Fruit fly (Drosophila melanogaster) whole organism, embryonic: ENCODE data around the gene mfas.

Experiments
- Awh ChIP-seq: fragments of 200-800 bp; sonication (Bioruptor generic); IDR thresholded peaks from 2 replicates; pipeline ENCODE4, ENCODE4 v1.3.6; 2022; ENCODE audit warnings: missing biosample characterization, missing genetic modification characterization
- Bdp1 ChIP-seq: fragments of 200-800 bp; sonication (Bioruptor generic); optimal IDR thresholded peaks from 3 replicates; lab custom pipeline; 2016; ENCODE audit warnings: missing biosample characterization, missing genetic modification characterization
- Blimp-1 ChIP-seq: fragments of 200-800 bp; sonication (Bioruptor generic); optimal IDR thresholded peaks from 3 replicates; lab custom pipeline; 2018; ENCODE audit warnings: missing biosample characterization, missing genetic modification characterization, mild to moderate bottlenecking, moderate library complexity, missing genetic modification reagents
- CG11504 ChIP-seq: fragments of 200-800 bp; sonication (Bioruptor generic); optimal IDR thresholded peaks from 3 replicates; lab custom pipeline; 2019; ENCODE audit warnings: missing biosample characterization, mild to moderate bottlenecking, missing genetic modification characterization, moderate library complexity
- CG13894 ChIP-seq: fragments of 200-800 bp; sonication (Bioruptor generic); optimal IDR thresholded peaks from 3 replicates; lab custom pipeline; 2018; ENCODE audit warnings: missing biosample characterization, mild to moderate bottlenecking, missing genetic modification characterization, moderate library complexity
- CG1529 ChIP-seq: fragments of 200-800 bp; sonication (Bioruptor generic); optimal IDR thresholded peaks from 3 replicates; lab custom pipeline; 2018; ENCODE audit warnings: missing biosample characterization, missing genetic modification characterization
- CG1602 ChIP-seq: fragments of 200-800 bp; sonication (Bioruptor generic); optimal IDR thresholded peaks from 3 replicates; lab custom pipeline; 2016; ENCODE audit warnings: missing biosample characterization, missing genetic modification characterization
- CG17385 ChIP-seq: fragments of 200-800 bp; sonication (Bioruptor generic); optimal IDR thresholded peaks from 3 replicates; lab custom pipeline; 2018; ENCODE audit warnings: missing biosample characterization, mild to moderate bottlenecking, missing genetic modification characterization
- CG17612 ChIP-seq: fragments of 200-800 bp; sonication (Bioruptor generic); IDR thresholded peaks from 2 replicates; pipeline ENCODE4 v1.3.6; 2022; ENCODE audit warnings: missing biosample characterization, missing genetic modification characterization
- CG31441 ChIP-seq: fragments of 200-800 bp; sonication (Bioruptor generic); IDR thresholded peaks from 2 replicates; pipeline ENCODE4 v1.3.6; 2022; ENCODE audit warnings: missing biosample characterization, missing genetic modification characterization
- CG32772 ChIP-seq: fragments of 200-800 bp; sonication (Bioruptor generic); IDR thresholded peaks from 2 replicates; pipeline ENCODE4 v1.3.6; 2022; ENCODE audit warnings: missing biosample characterization, missing genetic modification characterization
- CG3407 ChIP-seq: fragments of 200-800 bp; sonication (Bioruptor generic); optimal IDR thresholded peaks from 2 replicates; lab custom pipeline; 2018; ENCODE audit warnings: missing biosample characterization, mild to moderate bottlenecking, missing genetic modification characterization
- CG7745 ChIP-seq: fragments of 200-800 bp; sonication (Bioruptor generic); optimal IDR thresholded peaks from 2 replicates; lab custom pipeline; 2018; ENCODE audit warnings: missing biosample characterization, mild to moderate bottlenecking, missing genetic modification characterization, moderate library complexity
- CG7928 ChIP-seq: fragments of 200-800 bp; sonication (Bioruptor generic); optimal IDR thresholded peaks from 2 replicates; lab custom pipeline; 2017; ENCODE audit warnings: missing biosample characterization, mild to moderate bottlenecking, missing genetic modification characterization
- CG8281 ChIP-seq: fragments of 200-800 bp; sonication (Bioruptor generic); optimal IDR thresholded peaks from 2 replicates; lab custom pipeline; 2018; ENCODE audit warnings: missing biosample characterization, mild to moderate bottlenecking, missing genetic modification characterization, moderate library complexity
- CG8924 ChIP-seq: fragments of 200-800 bp; optimal IDR thresholded peaks from 3 replicates; lab custom pipeline; 2019; ENCODE audit warnings: missing biosample characterization, mild to moderate bottlenecking, missing genetic modification characterization, moderate library complexity
- CG9817 ChIP-seq: fragments of 200-800 bp; sonication (Bioruptor generic); optimal IDR thresholded peaks from 2 replicates; lab custom pipeline; 2018; ENCODE audit warnings: missing biosample characterization, mild to moderate bottlenecking, missing genetic modification characterization, moderate library complexity
- CTCF ChIP-seq: fragments of 200-800 bp; sonication (Bioruptor generic); optimal IDR thresholded peaks from 2 replicates; lab custom pipeline; 2017; ENCODE audit warnings: missing biosample characterization, mild to moderate bottlenecking, missing genetic modification characterization, moderate library complexity
- CrebB ChIP-seq: fragments of 200-800 bp; sonication (Bioruptor generic); optimal IDR thresholded peaks from 3 replicates; lab custom pipeline; 2018; ENCODE audit warnings: missing biosample characterization, mild to moderate bottlenecking, missing genetic modification characterization
- Dll ChIP-seq: fragments of 200-800 bp; sonication (Bioruptor generic); IDR thresholded peaks from 4 replicates; pipeline ENCODE4 v1.3.6; 2022; ENCODE audit warnings: missing biosample characterization, missing genetic modification characterization; ENCODE audit not compliant: partially characterized antibody
- Doc3 ChIP-seq: fragments of 200-800 bp; sonication (Bioruptor generic); IDR thresholded peaks from 3 replicates; pipeline ENCODE4 v1.3.6; 2022; ENCODE audit warnings: missing biosample characterization, missing genetic modification characterization; ENCODE audit not compliant: partially characterized antibody
- Drgx ChIP-seq: fragments of 200-800 bp; sonication (Bioruptor generic); IDR thresholded peaks from 2 replicates; pipeline ENCODE4 v1.3.6; 2022; ENCODE audit warnings: missing biosample characterization, missing genetic modification characterization
- ERR ChIP-seq: fragments of 200-800 bp; sonication (Bioruptor generic); optimal IDR thresholded peaks from 2 replicates; lab custom pipeline; 2016; ENCODE audit warnings: missing biosample characterization, missing genetic modification characterization
- H15 ChIP-seq: fragments of 200-800 bp; sonication (Bioruptor generic); IDR thresholded peaks from 3 replicates; pipeline ENCODE4 v1.3.6; 2022; ENCODE audit warnings: missing biosample characterization, missing genetic modification characterization
- MESR4 ChIP-seq: fragments of 200-800 bp; sonication (Bioruptor generic); optimal IDR thresholded peaks from 2 replicates; lab custom pipeline; 2018; ENCODE audit warnings: missing biosample characterization, mild to moderate bottlenecking, missing genetic modification characterization, moderate library complexity
- NC2β ChIP-seq: fragments of 200-800 bp; sonication (Bioruptor generic); optimal IDR thresholded peaks from 2 replicates; lab custom pipeline; 2016; ENCODE audit warnings: missing biosample characterization, missing genetic modification characterization
- Neu2 ChIP-seq: fragments of 200-800 bp; sonication (Bioruptor generic); optimal IDR thresholded peaks from 3 replicates; lab custom pipeline; 2016; ENCODE audit warnings: missing biosample characterization, missing genetic modification characterization, borderline replicate concordance
- Nf-YB ChIP-seq: fragments of 200-800 bp; sonication (Bioruptor generic); optimal IDR thresholded peaks from 3 replicates; lab custom pipeline; 2019; ENCODE audit warnings: missing biosample characterization, mild to moderate bottlenecking, missing genetic modification characterization, moderate library complexity
- Nf-YC ChIP-seq: fragments of 200-800 bp; optimal IDR thresholded peaks from 3 replicates; lab custom pipeline; 2019; ENCODE audit warnings: missing biosample characterization, mild to moderate bottlenecking, missing genetic modification characterization, moderate library complexity
- Sin3A ChIP-seq: fragments of >200 bp; optimal IDR thresholded peaks from 2 replicates; lab custom pipeline; 2018
- Six4 ChIP-seq: fragments of 200-800 bp; sonication (Bioruptor generic); optimal IDR thresholded peaks from 2 replicates; lab custom pipeline; 2016; ENCODE audit warnings: missing biosample characterization, missing genetic modification characterization
- Tbp ChIP-seq: fragments of >200 bp; optimal IDR thresholded peaks from 2 replicates; lab custom pipeline; 2018; ENCODE audit warnings: missing biosample characterization, missing genetic modification characterization
- Usf ChIP-seq: fragments of 200-800 bp; sonication (Bioruptor generic); optimal IDR thresholded peaks from 2 replicates; lab custom pipeline; 2017; ENCODE audit warnings: missing genotype, missing biosample characterization, missing genetic modification characterization
- ato ChIP-seq: fragments of 200-800 bp; sonication (Bioruptor generic); IDR thresholded peaks from 2 replicates; pipeline ENCODE4 v1.3.6; 2022; ENCODE audit warnings: missing biosample characterization, missing genetic modification characterization; ENCODE audit not compliant: partially characterized antibody
- bcd ChIP-seq: fragments of 200-800 bp; sonication (Bioruptor generic); optimal IDR thresholded peaks from 2 replicates; lab custom pipeline; 2017; ENCODE audit warnings: missing biosample characterization, mild to moderate bottlenecking, missing genetic modification characterization
- chm ChIP-seq: fragments of 200-800 bp; sonication (Bioruptor generic); IDR thresholded peaks from 2 replicates; pipeline ENCODE4 v1.3.6; 2022; ENCODE audit warnings: missing biosample characterization, missing genetic modification characterization
- dan ChIP-seq: fragments of 200-800 bp; sonication (Bioruptor generic); IDR thresholded peaks from 2 replicates; pipeline ENCODE4 v1.3.6; 2022; ENCODE audit warnings: missing biosample characterization, missing genetic modification characterization
- dysf ChIP-seq: fragments of 200-800 bp; sonication (Bioruptor generic); IDR thresholded peaks from 3 replicates; pipeline ENCODE4 v1.3.6; 2022; ENCODE audit warnings: missing biosample characterization, missing genetic modification characterization
- fd3F ChIP-seq: fragments of 200-800 bp; sonication (Bioruptor generic); optimal IDR thresholded peaks from 2 replicates; lab custom pipeline; 2018; ENCODE audit warnings: missing biosample characterization, mild to moderate bottlenecking, missing genetic modification characterization, moderate library complexity
- jing ChIP-seq: fragments of 200-800 bp; sonication (Bioruptor generic); optimal IDR thresholded peaks from 2 replicates; lab custom pipeline; 2018; ENCODE audit warnings: missing biosample characterization, mild to moderate bottlenecking, missing genetic modification characterization
- lbe ChIP-seq: fragments of 200-800 bp; sonication (Bioruptor generic); optimal IDR thresholded peaks from 2 replicates; lab custom pipeline; 2016; ENCODE audit warnings: missing biosample characterization, mild to moderate bottlenecking, missing genetic modification characterization
- nerfin-1 ChIP-seq: fragments of 200-800 bp; sonication (Bioruptor generic); optimal IDR thresholded peaks from 3 replicates; lab custom pipeline; 2019; ENCODE audit warnings: missing biosample characterization, mild to moderate bottlenecking, missing genetic modification characterization, moderate library complexity
- odd ChIP-seq: fragments of 200-800 bp; sonication (Bioruptor generic); optimal IDR thresholded peaks from 2 replicates; lab custom pipeline; 2017; ENCODE audit warnings: missing biosample characterization, mild to moderate bottlenecking, missing genetic modification characterization
- sc ChIP-seq, 3 experiments: fragments of >200 bp in 2 of 3; fragments of 200-800 bp in 1 of 3; sonication (Bioruptor generic) in 1 of 3; optimal IDR thresholded peaks; 2 replicates in 2 of 3; 3 replicates in 1 of 3; lab custom pipeline; 2017; ENCODE audit warnings: mild to moderate bottlenecking in 1 of 3, missing biosample characterization in 1 of 3, missing genetic modification characterization in 1 of 3, missing genetic modification reagents in 1 of 3
- so ChIP-seq: fragments of 200-800 bp; sonication (Bioruptor generic); IDR thresholded peaks from 3 replicates; pipeline ENCODE4 v1.3.6; 2022; ENCODE audit warnings: missing biosample characterization, missing genetic modification characterization
- tap ChIP-seq: fragments of 200-800 bp; optimal IDR thresholded peaks from 3 replicates; lab custom pipeline; 2019; ENCODE audit warnings: missing biosample characterization, mild to moderate bottlenecking, missing genetic modification characterization, moderate library complexity
- trem ChIP-seq: fragments of 200-800 bp; optimal IDR thresholded peaks from 3 replicates; lab custom pipeline; 2019; ENCODE audit warnings: missing biosample characterization, mild to moderate bottlenecking, missing genetic modification characterization, moderate library complexity
- ttk ChIP-seq: fragments of 200-800 bp; sonication (Bioruptor generic); IDR thresholded peaks from 2 replicates; pipeline ENCODE4 v2.1.2; 2022; ENCODE audit warnings: missing biosample characterization, missing genetic modification characterization
- tx ChIP-seq: fragments of 200-800 bp; sonication (Bioruptor generic); optimal IDR thresholded peaks from 2 replicates; lab custom pipeline; 2016; ENCODE audit warnings: missing biosample characterization, missing genetic modification characterization
- z ChIP-seq: fragments of 200-800 bp; sonication (Bioruptor generic); IDR thresholded peaks from 3 replicates; pipeline ENCODE4 v1.3.6; 2022; ENCODE audit warnings: missing biosample characterization, missing genetic modification characterization

Gene mfas

DNA sequence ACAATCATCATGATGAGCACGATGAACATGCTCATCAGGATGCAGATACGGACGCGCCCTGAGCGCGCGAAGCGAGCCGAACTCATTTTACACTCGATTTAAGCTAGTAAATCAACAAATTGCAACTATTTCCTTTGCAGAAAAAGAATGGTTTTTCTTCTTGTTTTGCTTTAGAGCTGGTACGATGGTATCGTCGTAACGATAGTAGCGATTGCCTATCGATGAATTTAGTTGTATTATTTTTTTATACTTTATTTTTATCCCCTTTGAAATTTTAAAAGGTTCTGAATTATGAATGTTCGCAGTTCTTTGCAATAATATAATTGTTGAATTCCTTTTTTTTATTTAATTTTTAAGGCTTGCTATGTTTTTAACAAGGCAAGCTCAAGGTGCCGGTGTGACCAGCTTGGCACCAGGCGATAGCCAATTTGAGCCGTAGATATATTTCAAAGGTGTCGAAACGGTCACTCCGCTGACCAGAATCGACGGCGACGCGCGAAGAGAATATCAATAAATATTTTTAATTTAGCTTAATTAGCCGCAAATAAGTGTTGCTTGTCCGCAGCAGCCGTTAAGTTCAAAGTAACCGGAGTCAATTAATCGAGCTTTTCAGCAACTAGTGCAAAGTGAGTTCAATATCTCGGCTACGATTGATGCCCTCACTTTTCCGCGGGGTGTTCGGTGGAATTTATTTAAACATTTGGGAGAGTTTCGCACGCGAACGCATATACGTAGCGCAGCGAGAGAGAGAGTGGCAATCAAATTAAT, 25.7 kb downstream of the mfas start, which contains the start of the genes CG12213 and GC1 (continued):
- TF ChIP-seq bcd (GFP tag; lab: Kevin White, UChicago) = no peak
- no peak for TF ChIP-seq z (GFP tag; lab: Robert Waterston, UW)
- peak; percentile 45; the same call in 1 of the 2 replicates for TF ChIP-seq CG31441 (GFP tag; lab: Robert Waterston, UW)
- TF ChIP-seq chm (GFP tag; lab: Robert Waterston, UW) = no peak
- TF ChIP-seq CG1602 (GFP tag; lab: Kevin White, UChicago) = no peak
- peak; percentile 69 for TF ChIP-seq MESR4 (GFP tag; lab: Kevin White, UChicago)
- TF ChIP-seq Tbp (GFP tag; lab: Kevin White, UChicago) = no peak
- TF ChIP-seq CTCF (GFP tag; lab: Kevin White, UChicago) = no peak
- TF ChIP-seq odd (GFP tag; lab: Kevin White, UChicago) = no peak
- TF ChIP-seq ttk (GFP tag; lab: Robert Waterston, UW) = no peak
- TF ChIP-seq lbe = peak; percentile 32
- no peak for TF ChIP-seq tap (tag; lab: Kevin White, UChicago)
- no peak for TF ChIP-seq CG7745 (tag; lab: Kevin White, UChicago)
- TF ChIP-seq CG8281 = no peak
- TF ChIP-seq H15 (GFP tag; lab: Robert Waterston, UW) = no peak
- peak; percentile 84 for TF ChIP-seq CG8924
- TF ChIP-seq Awh (GFP tag; lab: Robert Waterston, UW) = no peak
- peak; percentile 42 for TF ChIP-seq CG17385
- no peak for TF ChIP-seq so (GFP tag; lab: Robert Waterston, UW)
- no peak for TF ChIP-seq Six4 (GFP tag; lab: Kevin White, UChicago)
- TF ChIP-seq Usf (GFP tag; lab: Kevin White, UChicago) = no peak
- TF ChIP-seq ato (GFP tag; lab: Robert Waterston, UW) = peak; percentile 93
- TF ChIP-seq CG3407 (GFP tag; lab: Kevin White, UChicago) = no peak
- no peak for TF ChIP-seq Drgx (GFP tag; lab: Robert Waterston, UW)
- TF ChIP-seq sc (optimal IDR thresholded peaks at IDR 0.05; lab: Kevin White, UChicago) = no peak
- TF ChIP-seq sc (GFP tag; optimal IDR thresholded peaks at IDR 0.05; lab: Kevin White, UChicago) = no peak
- TF ChIP-seq Nf-YC = peak; percentile 75
- TF ChIP-seq CrebB (tag; lab: Kevin White, UChicago) = no peak
- peak; percentile 39 for TF ChIP-seq Nf-YB (GFP tag; lab: Kevin White, UChicago)
- TF ChIP-seq CG13894 (tag; lab: Kevin White, UChicago) = no peak
- TF ChIP-seq Bdp1 = no peak
- peak; percentile 99 for TF ChIP-seq Dll (GFP tag; lab: Robert Waterston, UW)
- no peak for TF ChIP-seq ERR
- TF ChIP-seq CG32772 (GFP tag; lab: Robert Waterston, UW) = no peak
- no peak for TF ChIP-seq tx (GFP tag; lab: Kevin White, UChicago)
- no peak for TF ChIP-seq NC2β
- no peak for TF ChIP-seq Blimp-1 (GFP tag; lab: Kevin White, UChicago)
- TF ChIP-seq CG17612 (GFP tag; lab: Robert Waterston, UW) = no peak
- peak; percentile 86 for TF ChIP-seq Sin3A (lab: Kevin White, UChicago)
- peak; percentile 93 for TF ChIP-seq trem
- TF ChIP-seq CG1529 (GFP tag; lab: Kevin White, UChicago) = no peak
- TF ChIP-seq CG11504 (tag; lab: Kevin White, UChicago) = peak; percentile 56
- TF ChIP-seq nerfin-1 (tag; lab: Kevin White, UChicago) = peak; percentile 39
- TF ChIP-seq CG9817 (tag; lab: Kevin White, UChicago) = no peak
- TF ChIP-seq dan (GFP tag; lab: Robert Waterston, UW) = no peak
- TF ChIP-seq CG7928 (GFP tag; lab: Kevin White, UChicago) = no peak
- no peak for TF ChIP-seq jing (GFP tag; lab: Kevin White, UChicago)
- TF ChIP-seq Doc3 (GFP tag; lab: Robert Waterston, UW) = peak; percentile 99
- TF ChIP-seq fd3F (GFP tag; lab: Kevin White, UChicago) = no peak
- no peak for TF ChIP-seq Neu2 (GFP tag; lab: Kevin White, UChicago)
- no peak for TF ChIP-seq dysf (GFP tag; lab: Robert Waterston, UW)
